Worm (Caenorhabditis elegans): ENCODE measurements around the gene Y38F2AR.3.

DNA sequence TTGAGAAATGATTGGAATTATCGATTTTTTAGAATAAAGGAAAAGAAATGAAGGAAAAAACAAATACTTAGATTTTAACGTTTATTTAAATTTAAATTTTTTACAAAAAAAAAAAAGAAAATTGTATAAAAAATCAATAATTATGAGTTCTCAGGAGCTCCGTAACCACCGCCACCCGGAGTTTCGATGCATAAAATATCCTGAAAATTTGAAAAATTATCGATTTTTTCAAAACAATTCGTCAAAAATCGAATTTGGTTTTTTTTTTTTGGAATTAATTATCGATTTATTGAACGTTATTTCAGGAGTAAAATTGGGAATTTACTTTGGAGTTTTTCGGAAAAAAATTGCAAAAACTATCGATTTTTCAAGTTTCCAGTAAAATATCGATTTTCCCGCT, 15.6 kb downstream of the Y38F2AR.3 start, which contains the start of gene Y38F2AR.10:
- no peak for TF ChIP-seq elt-1 (tag; optimal IDR thresholded peaks at IDR 0.05)
- no peak for TF ChIP-seq nhr-237 (tag; optimal IDR thresholded peaks at IDR 0.05)
- no peak for TF ChIP-seq nhr-11 (tag; optimal IDR thresholded peaks at IDR 0.05)
- no peak for TF ChIP-seq ceh-16 (tag; optimal IDR thresholded peaks at IDR 0.05)
- TF ChIP-seq pha-4 (tag; optimal IDR thresholded peaks at IDR 0.05) = no peak
- TF ChIP-seq nhr-12 (tag; optimal IDR thresholded peaks at IDR 0.05) = no peak
- TF ChIP-seq nhr-67 (tag; optimal IDR thresholded peaks at IDR 0.05) = no peak
- TF ChIP-seq lin-39 (tag; optimal IDR thresholded peaks at IDR 0.05) = no peak
- TF ChIP-seq ama-1 (optimal IDR thresholded peaks at IDR 0.05) = no peak
- no peak for TF ChIP-seq unc-62 (GFP tag; optimal IDR thresholded peaks at IDR 0.05)
- TF ChIP-seq nhr-76 (tag; optimal IDR thresholded peaks at IDR 0.05) = no peak
- no peak for TF ChIP-seq nhr-23 (tag; optimal IDR thresholded peaks at IDR 0.05)
- TF ChIP-seq tbx-2 (tag; optimal IDR thresholded peaks at IDR 0.05) = no peak
- TF ChIP-seq zag-1 (tag; optimal IDR thresholded peaks at IDR 0.05) = no peak

All from whole organism, L3 larva.